Worm (Caenorhabditis elegans): ENCODE measurements around the gene srsx-16.

DNA sequence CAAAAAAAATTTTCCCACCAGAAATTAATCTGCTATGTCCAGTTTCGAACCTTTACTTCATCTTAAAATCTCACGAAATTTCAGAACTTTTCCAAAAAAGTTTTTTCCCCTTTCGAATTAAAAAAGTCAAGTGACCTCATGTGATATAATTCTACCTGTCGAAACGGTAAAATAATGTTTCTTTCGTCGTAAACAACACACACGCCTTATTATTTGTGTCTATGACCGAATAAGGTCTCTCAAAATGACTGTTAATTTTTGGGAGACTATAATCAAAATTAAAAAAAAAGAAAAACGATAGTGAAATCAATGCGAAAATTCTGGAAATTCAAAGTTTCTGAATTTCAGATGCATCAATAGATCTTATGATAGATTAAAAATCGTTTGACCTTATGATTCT is 36.4 kb downstream of the srsx-16 start:
- TF ChIP-seq rnt-1 (tag; optimal IDR thresholded peaks at IDR 0.05) (no peak), ceh-82 (tag; optimal IDR thresholded peaks at IDR 0.05) (no peak), fkh-8 (tag; optimal IDR thresholded peaks at IDR 0.05) (no peak), snu-23 (GFP tag; optimal IDR thresholded peaks at IDR 0.05) (no peak), aha-1 (tag; optimal IDR thresholded peaks at IDR 0.05) (no peak), nhr-237 (tag; optimal IDR thresholded peaks at IDR 0.05) (no peak), lsy-2 (tag; optimal IDR thresholded peaks at IDR 0.05) (no peak), C04F5.9 (tag; optimal IDR thresholded peaks at IDR 0.05) (no peak), ama-1 (optimal IDR thresholded peaks at IDR 0.05) (no peak)

Data from whole organism, L1 larva.